ENCODE assay signal across 1 worm cellular context in genomic region chrX:14145634-14146033, ce11.
TF ChIP-seq lines count a peak whose summit lies in the region.

No protein-coding gene starts in this region.

TF ChIP-seq in whole organism, L1 larva, 84 proteins besides CTCF, POLR2A, EP300 and RAD21 (continued from another document):
- TF ChIP-seq hlh-4 (tag; optimal IDR thresholded peaks at IDR 0.05; lab: Kevin White, UChicago) (no peak), zag-1 (tag; optimal IDR thresholded peaks at IDR 0.05; lab: Kevin White, UChicago) (no peak), mef-2 (tag; optimal IDR thresholded peaks at IDR 0.05; lab: Kevin White, UChicago) (no peak)
TF ChIP-seq in whole organism, L1 larva: peak in this region for 5.
